Fruit fly (Drosophila melanogaster) Kc167 (cell line): ENCODE measurements around the gene Mip.

Experiments used
- Myc ChIP-seq: fragments of >200 bp; optimal IDR thresholded peaks from 2 replicates; lab custom pipeline; 2017; ENCODE audit warnings: missing external identifiers
- psq ChIP-seq: fragments of >200 bp; optimal IDR thresholded peaks from 2 replicates; lab custom pipeline; 2017; ENCODE audit warnings: missing external identifiers

- TF ChIP-seq Myc (lab: Kevin White, UChicago) (no peak), psq (lab: Kevin White, UChicago) (no peak)
Observed at dm6 chr3L:17382628-17383027, 33.2 kb upstream of the Mip start, which contains the start of gene CG13728.
